Fruit fly (Drosophila melanogaster) whole organism, embryonic: Measurements from ENCODE around the gene CG46309.

Source experiments
- Antp ChIP-seq: fragments of 200-800 bp; sonication (Bioruptor generic); optimal IDR thresholded peaks from 3 replicates; lab custom pipeline; 2016; ENCODE audit warnings: missing biosample characterization, missing genetic modification characterization
- Asciz ChIP-seq: fragments of 200-800 bp; sonication (Bioruptor generic); optimal IDR thresholded peaks from 2 replicates; lab custom pipeline; 2017; ENCODE audit warnings: missing biosample characterization, mild to moderate bottlenecking, missing genetic modification characterization, missing genetic modification reagents
- C15 ChIP-seq: fragments of 200-800 bp; sonication (Bioruptor generic); IDR thresholded peaks from 3 replicates; pipeline ENCODE4 v1.3.6; 2022; ENCODE audit warnings: missing biosample characterization, missing genetic modification characterization
- CG10321 ChIP-seq: fragments of 200-800 bp; sonication (Bioruptor generic); IDR thresholded peaks from 2 replicates; pipeline ENCODE4 v1.3.6; 2022; ENCODE audit warnings: missing biosample characterization, missing genetic modification characterization
- CG12219 ChIP-seq: fragments of 200-800 bp; sonication (Bioruptor generic); optimal IDR thresholded peaks from 3 replicates; lab custom pipeline; 2018; ENCODE audit warnings: missing biosample characterization, mild to moderate bottlenecking, missing genetic modification characterization
- CG12299 ChIP-seq: fragments of 200-800 bp; sonication (Bioruptor generic); optimal IDR thresholded peaks from 2 replicates; lab custom pipeline; 2018; ENCODE audit warnings: missing biosample characterization, mild to moderate bottlenecking, missing genetic modification characterization
- CG15601 ChIP-seq: fragments of 200-800 bp; sonication (Bioruptor generic); optimal IDR thresholded peaks from 3 replicates; lab custom pipeline; 2019; ENCODE audit warnings: missing biosample characterization, mild to moderate bottlenecking, missing genetic modification characterization, moderate library complexity
- CG17361 ChIP-seq: fragments of 200-800 bp; sonication (Bioruptor generic); IDR thresholded peaks from 3 replicates; pipeline ENCODE4 v1.3.6; 2022; ENCODE audit warnings: missing biosample characterization, missing genetic modification characterization
- CG2199 ChIP-seq: fragments of 200-800 bp; sonication (Bioruptor generic); IDR thresholded peaks from 3 replicates; pipeline ENCODE4 v1.3.6; 2022; ENCODE audit warnings: missing biosample characterization, missing genetic modification characterization
- CG2875 ChIP-seq: fragments of 200-800 bp; sonication (Bioruptor generic); optimal IDR thresholded peaks from 2 replicates; lab custom pipeline; 2017; ENCODE audit warnings: missing biosample characterization, mild to moderate bottlenecking, missing genetic modification characterization, missing genetic modification reagents
- CG3065 ChIP-seq: fragments of 200-800 bp; sonication (Bioruptor generic); optimal IDR thresholded peaks from 2 replicates; lab custom pipeline; 2016; ENCODE audit warnings: missing biosample characterization, missing genetic modification characterization
- CG5245 ChIP-seq: fragments of 200-800 bp; sonication (Bioruptor generic); optimal IDR thresholded peaks from 3 replicates; lab custom pipeline; 2016; ENCODE audit warnings: missing biosample characterization, missing genetic modification characterization
- CG6765 ChIP-seq: fragments of 200-800 bp; sonication (Bioruptor generic); optimal IDR thresholded peaks from 3 replicates; lab custom pipeline; 2017; ENCODE audit warnings: missing biosample characterization, mild to moderate bottlenecking, missing genetic modification characterization
- CG9727 ChIP-seq: fragments of 200-800 bp; sonication (Bioruptor generic); optimal IDR thresholded peaks from 3 replicates; lab custom pipeline; 2017; ENCODE audit warnings: missing biosample characterization, mild to moderate bottlenecking, missing genetic modification characterization
- CTCF ChIP-seq: fragments of 200-800 bp; sonication (Bioruptor generic); optimal IDR thresholded peaks from 2 replicates; lab custom pipeline; 2017; ENCODE audit warnings: missing biosample characterization, mild to moderate bottlenecking, missing genetic modification characterization, moderate library complexity
- Ets65A ChIP-seq: fragments of 200-800 bp; sonication (Bioruptor generic); peaks from one replicate; lab custom pipeline; 2016; ENCODE audit warnings: missing biosample characterization, missing genetic modification characterization
- Fer2 ChIP-seq: fragments of 200-800 bp; sonication (Bioruptor generic); optimal IDR thresholded peaks from 2 replicates; lab custom pipeline; 2018; ENCODE audit warnings: missing biosample characterization, mild to moderate bottlenecking, missing genetic modification characterization, moderate library complexity
- HLH3B ChIP-seq: fragments of 200-800 bp; sonication (Bioruptor generic); IDR thresholded peaks from 2 replicates; pipeline ENCODE4 v1.3.6; 2022; ENCODE audit warnings: missing biosample characterization, missing genetic modification characterization
- HLH4C ChIP-seq: fragments of 200-800 bp; sonication (Bioruptor generic); IDR thresholded peaks from 3 replicates; pipeline ENCODE4 v1.3.6; 2022; ENCODE audit warnings: missing biosample characterization, missing genetic modification characterization; ENCODE audit not compliant: partially characterized antibody
- HmgZ ChIP-seq: fragments of 200-800 bp; sonication (Bioruptor generic); optimal IDR thresholded peaks from 2 replicates; lab custom pipeline; 2018; ENCODE audit warnings: missing biosample characterization, mild to moderate bottlenecking, missing genetic modification characterization
- Mad ChIP-seq: fragments of 200-800 bp; sonication (Bioruptor generic); optimal IDR thresholded peaks from 2 replicates; lab custom pipeline; 2016; ENCODE audit warnings: missing biosample characterization, missing genetic modification characterization
- Pdp1 ChIP-seq, 2 experiments: fragments of 200-800 bp; sonication (Bioruptor generic); optimal IDR thresholded peaks; 3 replicates each; lab custom pipeline; 2016; ENCODE audit warnings: missing biosample characterization in 2 of 2, missing genetic modification characterization in 2 of 2, mild to moderate bottlenecking in 1 of 2, moderate library complexity in 1 of 2
- Ravus ChIP-seq: fragments of 200-800 bp; sonication (Bioruptor generic); IDR thresholded peaks from 2 replicates; pipeline ENCODE4 v1.3.6; 2022; ENCODE audit warnings: missing biosample characterization, missing genetic modification characterization
- Sox102F ChIP-seq: fragments of 200-800 bp; sonication (Bioruptor generic); optimal IDR thresholded peaks from 2 replicates; lab custom pipeline; 2018; ENCODE audit warnings: missing biosample characterization, mild to moderate bottlenecking, missing genetic modification characterization, moderate library complexity
- Trl ChIP-seq, 3 experiments: fragments of >200 bp in 2 of 3; fragments of 200-800 bp in 1 of 3; sonication (Bioruptor generic) in 1 of 3; optimal IDR thresholded peaks; 2 replicates in 1 of 3; 3 replicates in 2 of 3; lab custom pipeline; 2016 to 2017; ENCODE audit warnings: missing biosample characterization in 1 of 3, missing genetic modification characterization in 1 of 3
- ash1 ChIP-seq: fragments of 200-800 bp; sonication (Bioruptor generic); optimal IDR thresholded peaks from 2 replicates; lab custom pipeline; 2018; ENCODE audit warnings: missing biosample characterization, mild to moderate bottlenecking, missing genetic modification characterization
- bcd ChIP-seq: fragments of 200-800 bp; sonication (Bioruptor generic); optimal IDR thresholded peaks from 2 replicates; lab custom pipeline; 2017; ENCODE audit warnings: missing biosample characterization, mild to moderate bottlenecking, missing genetic modification characterization
- crol ChIP-seq: fragments of 200-800 bp; sonication (Bioruptor generic); IDR thresholded peaks from 2 replicates; pipeline ENCODE4 v1.3.6; 2022; ENCODE audit warnings: missing biosample characterization, missing genetic modification characterization
- crp ChIP-seq, 2 experiments: fragments of 200-800 bp; sonication (Bioruptor generic); optimal IDR thresholded peaks; 2 replicates in 1 of 2; 3 replicates in 1 of 2; lab custom pipeline; 2017; ENCODE audit warnings: missing biosample characterization in 2 of 2, missing genetic modification characterization in 2 of 2, mild to moderate bottlenecking in 1 of 2, moderate library complexity in 1 of 2
- ftz-f1 ChIP-seq: fragments of 200-800 bp; sonication (Bioruptor generic); optimal IDR thresholded peaks from 2 replicates; lab custom pipeline; 2016; ENCODE audit warnings: missing biosample characterization, missing genetic modification characterization
- nerfin-1 ChIP-seq: fragments of 200-800 bp; sonication (Bioruptor generic); optimal IDR thresholded peaks from 3 replicates; lab custom pipeline; 2019; ENCODE audit warnings: missing biosample characterization, mild to moderate bottlenecking, missing genetic modification characterization, moderate library complexity
- nmo ChIP-seq: fragments of 200-800 bp; sonication (Bioruptor generic); optimal IDR thresholded peaks from 2 replicates; lab custom pipeline; 2018; ENCODE audit warnings: missing biosample characterization, mild to moderate bottlenecking, missing genetic modification characterization, moderate library complexity
- nom ChIP-seq: fragments of 200-800 bp; sonication (Bioruptor generic); optimal IDR thresholded peaks from 2 replicates; lab custom pipeline; 2017; ENCODE audit warnings: missing biosample characterization, missing genetic modification characterization, mild to moderate bottlenecking, moderate library complexity, missing genetic modification reagents
- peb ChIP-seq: fragments of 200-800 bp; sonication (Bioruptor generic); IDR thresholded peaks from 2 replicates; pipeline ENCODE4 v1.3.6; 2022; ENCODE audit warnings: missing biosample characterization, missing genetic modification characterization
- pfk ChIP-seq: fragments of 200-800 bp; sonication (Bioruptor generic); optimal IDR thresholded peaks from 2 replicates; lab custom pipeline; 2018; ENCODE audit warnings: missing biosample characterization, mild to moderate bottlenecking, missing genetic modification characterization, moderate library complexity
- pum ChIP-seq: fragments of 200-800 bp; sonication (Bioruptor generic); optimal IDR thresholded peaks from 2 replicates; lab custom pipeline; 2016; ENCODE audit warnings: missing biosample characterization, missing genetic modification characterization
- toy ChIP-seq: fragments of 200-800 bp; sonication (Bioruptor generic); IDR thresholded peaks from 2 replicates; pipeline ENCODE4 v1.3.6; 2022; ENCODE audit warnings: missing biosample characterization, missing genetic modification characterization
- twi ChIP-seq: fragments of 200-800 bp; optimal IDR thresholded peaks from 2 replicates; lab custom pipeline; 2019; ENCODE audit warnings: missing biosample characterization, mild to moderate bottlenecking, missing genetic modification characterization, moderate library complexity
- z ChIP-seq: fragments of 200-800 bp; sonication (Bioruptor generic); IDR thresholded peaks from 3 replicates; pipeline ENCODE4 v1.3.6; 2022; ENCODE audit warnings: missing biosample characterization, missing genetic modification characterization
- zen ChIP-seq: fragments of 200-800 bp; sonication (Bioruptor generic); optimal IDR thresholded peaks from 3 replicates; lab custom pipeline; 2018; ENCODE audit warnings: missing biosample characterization, mild to moderate bottlenecking, missing genetic modification characterization, moderate library complexity

CG46309 gene

dm6 chr2L:16277922-16278321 lies 26.3 kb upstream of the CG46309 start (continued):
- TF ChIP-seq z (GFP tag; lab: Robert Waterston, UW): no peak
- no peak for TF ChIP-seq Ets65A (GFP tag; lab: Kevin White, UChicago)
- no peak for TF ChIP-seq Asciz (GFP tag; lab: Kevin White, UChicago)
- TF ChIP-seq CG5245: no peak
- TF ChIP-seq peb (GFP tag; lab: Robert Waterston, UW): no peak
- no peak for TF ChIP-seq nerfin-1 (tag; lab: Kevin White, UChicago)
- no peak for TF ChIP-seq Mad
- no peak for TF ChIP-seq CG12299 (tag; lab: Kevin White, UChicago)
- TF ChIP-seq Ravus (GFP tag; lab: Robert Waterston, UW): no peak
- TF ChIP-seq Sox102F (GFP tag; lab: Kevin White, UChicago): no peak
- no peak for TF ChIP-seq ash1 (GFP tag; lab: Kevin White, UChicago)
- no peak for TF ChIP-seq CG9727 (GFP tag; lab: Kevin White, UChicago)
- no peak for TF ChIP-seq CG3065
- TF ChIP-seq Pdp1 (GFP tag; optimal IDR thresholded peaks at IDR 0.05; lab: Kevin White, UChicago): no peak
- TF ChIP-seq HmgZ (tag; lab: Kevin White, UChicago): no peak
- no peak for TF ChIP-seq Fer2 (tag; lab: Kevin White, UChicago)
- no peak for TF ChIP-seq toy
- peak; percentile 65 for TF ChIP-seq nom (GFP tag; lab: Kevin White, UChicago)
- peak; percentile 17 for TF ChIP-seq ftz-f1 (GFP tag; lab: Kevin White, UChicago)
- no peak for TF ChIP-seq CG15601 (tag; lab: Kevin White, UChicago)
- TF ChIP-seq Antp (GFP tag; lab: Kevin White, UChicago): no peak
- no peak for TF ChIP-seq nmo (GFP tag; lab: Kevin White, UChicago)

DNA sequence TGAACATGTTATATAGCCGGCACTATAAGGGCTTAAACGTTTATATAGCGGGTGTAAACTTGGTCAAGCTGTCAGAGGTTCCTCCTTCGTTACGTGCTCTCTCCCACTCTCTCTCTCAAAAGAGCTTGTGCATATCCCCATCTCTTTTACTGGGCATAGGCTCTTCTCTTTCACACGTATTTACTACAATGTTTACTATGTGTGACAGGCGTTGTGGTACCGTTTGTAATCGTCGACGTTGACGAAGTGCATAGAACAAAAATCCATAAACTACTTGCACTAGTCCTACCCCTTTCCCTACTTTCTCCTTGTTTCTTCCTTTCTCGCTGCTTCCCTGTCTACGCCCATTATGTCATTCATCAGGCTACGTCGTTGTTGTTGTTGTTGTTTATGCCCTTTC lies 25.2 kb upstream of the CG46309 start:
- TF ChIP-seq pfk: peak; percentile 7
- no peak for TF ChIP-seq HLH3B (GFP tag; lab: Robert Waterston, UW)
- TF ChIP-seq CG2875: no peak
- no peak for TF ChIP-seq HLH4C (GFP tag; lab: Robert Waterston, UW)
- TF ChIP-seq CG10321: 0 out of 2 replicates have a peak, but pooled peaks have one; percentile 26
- TF ChIP-seq CG17361 (GFP tag; lab: Robert Waterston, UW): no peak
- no peak for TF ChIP-seq CG12219 (GFP tag; lab: Kevin White, UChicago)
- no peak for TF ChIP-seq CG2199 (GFP tag; lab: Robert Waterston, UW)
- TF ChIP-seq pum (GFP tag; lab: Kevin White, UChicago): no peak
- no peak for TF ChIP-seq twi (tag; lab: Kevin White, UChicago)
- TF ChIP-seq crol (GFP tag; lab: Robert Waterston, UW): no peak
- peak in 1 of 2 experiments; percentile 5 for TF ChIP-seq crp (GFP tag; optimal IDR thresholded peaks at IDR 0.05; lab: Kevin White, UChicago)
- no peak for TF ChIP-seq CTCF (GFP tag; lab: Kevin White, UChicago)
- no peak for TF ChIP-seq C15 (GFP tag; lab: Robert Waterston, UW)
- no peak for TF ChIP-seq bcd
- TF ChIP-seq zen (tag; lab: Kevin White, UChicago): peak; percentile 0
- peak in 1 of 2 experiments; percentile 11 for TF ChIP-seq Pdp1 (GFP tag; optimal IDR thresholded peaks at IDR 0.05; lab: Kevin White, UChicago)
- TF ChIP-seq Trl (optimal IDR thresholded peaks at IDR 0.05; lab: Kevin White, UChicago): peak; percentile 40 to 42
- TF ChIP-seq Trl (GFP tag; optimal IDR thresholded peaks at IDR 0.05; lab: Kevin White, UChicago): no peak
- TF ChIP-seq CG6765 (GFP tag; lab: Kevin White, UChicago): no peak
